Fruit fly (Drosophila melanogaster) whole organism, embryonic: Measurements from ENCODE around the gene CG15014.

Source experiments
- B-H2 ChIP-seq: fragments of 200-800 bp; sonication (Bioruptor generic); optimal IDR thresholded peaks from 2 replicates; lab custom pipeline; 2018; ENCODE audit warnings: missing biosample characterization, mild to moderate bottlenecking, missing genetic modification characterization
- Bdp1 ChIP-seq: fragments of 200-800 bp; sonication (Bioruptor generic); optimal IDR thresholded peaks from 3 replicates; lab custom pipeline; 2016; ENCODE audit warnings: missing biosample characterization, missing genetic modification characterization
- CG10209 ChIP-seq: fragments of 200-800 bp; sonication (Bioruptor generic); optimal IDR thresholded peaks from 3 replicates; lab custom pipeline; 2017; ENCODE audit warnings: missing biosample characterization, mild to moderate bottlenecking, missing genetic modification characterization, missing genetic modification reagents
- CG10543 ChIP-seq: fragments of 200-800 bp; sonication (Bioruptor generic); optimal IDR thresholded peaks from 3 replicates; lab custom pipeline; 2017; ENCODE audit warnings: missing biosample characterization, mild to moderate bottlenecking, missing genetic modification characterization, moderate library complexity
- CG13296 ChIP-seq: fragments of 200-800 bp; sonication (Bioruptor generic); optimal IDR thresholded peaks from 3 replicates; lab custom pipeline; 2018; ENCODE audit warnings: missing biosample characterization, mild to moderate bottlenecking, missing genetic modification characterization
- CG13424 ChIP-seq: fragments of 200-800 bp; sonication (Bioruptor generic); optimal IDR thresholded peaks from 2 replicates; lab custom pipeline; 2019; ENCODE audit warnings: missing biosample characterization, mild to moderate bottlenecking, missing genetic modification characterization, moderate library complexity
- CG13624 ChIP-seq: fragments of 200-800 bp; sonication (Bioruptor generic); optimal IDR thresholded peaks from 2 replicates; lab custom pipeline; 2016; ENCODE audit warnings: missing biosample characterization, missing genetic modification characterization
- CG14965 ChIP-seq: fragments of 200-800 bp; sonication (Bioruptor generic); optimal IDR thresholded peaks from 2 replicates; lab custom pipeline; 2016; ENCODE audit warnings: missing biosample characterization, missing genetic modification characterization, borderline replicate concordance
- CG17612 ChIP-seq: fragments of 200-800 bp; sonication (Bioruptor generic); IDR thresholded peaks from 2 replicates; pipeline ENCODE4 v1.3.6; 2022; ENCODE audit warnings: missing biosample characterization, missing genetic modification characterization
- CG18011 ChIP-seq: fragments of 200-800 bp; sonication (Bioruptor generic); optimal IDR thresholded peaks from 2 replicates; lab custom pipeline; 2017; ENCODE audit warnings: missing biosample characterization, missing genetic modification characterization, mild to moderate bottlenecking, moderate library complexity, missing genotype
- CG31388 ChIP-seq: fragments of 200-800 bp; sonication (Bioruptor generic); optimal IDR thresholded peaks from 2 replicates; lab custom pipeline; 2016; ENCODE audit warnings: missing biosample characterization, missing genetic modification characterization
- CG42726 ChIP-seq: fragments of 200-800 bp; sonication (Bioruptor generic); IDR thresholded peaks from 2 replicates; pipeline ENCODE4 v1.3.6; 2022; ENCODE audit warnings: missing biosample characterization, missing genetic modification characterization; ENCODE audit not compliant: partially characterized antibody
- CG4707 ChIP-seq: fragments of 200-800 bp; sonication (Bioruptor generic); optimal IDR thresholded peaks from 2 replicates; lab custom pipeline; 2018; ENCODE audit warnings: missing biosample characterization, mild to moderate bottlenecking, missing genetic modification characterization, moderate library complexity
- CG4854 ChIP-seq: fragments of 200-800 bp; sonication (Bioruptor generic); optimal IDR thresholded peaks from 2 replicates; lab custom pipeline; 2016; ENCODE audit warnings: missing biosample characterization, missing genetic modification characterization, inconsistent platforms
- CG5180 ChIP-seq: fragments of 200-800 bp; sonication (Bioruptor generic); optimal IDR thresholded peaks from 3 replicates; lab custom pipeline; 2017; ENCODE audit warnings: missing biosample characterization, missing genetic modification characterization, mild to moderate bottlenecking, moderate library complexity, missing genetic modification reagents
- CG7556 ChIP-seq: fragments of 200-800 bp; sonication (Bioruptor generic); optimal IDR thresholded peaks from 2 replicates; lab custom pipeline; 2017; ENCODE audit warnings: missing biosample characterization, mild to moderate bottlenecking, missing genetic modification characterization
- CG8290 ChIP-seq, 3 experiments: fragments of 200-800 bp; sonication (Bioruptor generic); optimal IDR thresholded peaks; 2 replicates each; lab custom pipeline; 2016 to 2019; ENCODE audit warnings: missing biosample characterization in 3 of 3, missing genetic modification characterization in 3 of 3, mild to moderate bottlenecking in 2 of 3, moderate library complexity in 1 of 3
- CG8765 ChIP-seq: fragments of 200-800 bp; sonication (Bioruptor generic); IDR thresholded peaks from 2 replicates; pipeline ENCODE4 v1.3.6; 2022; ENCODE audit warnings: missing biosample characterization, missing genetic modification characterization
- CG9215 ChIP-seq: fragments of 200-800 bp; sonication (Bioruptor generic); IDR thresholded peaks from 2 replicates; pipeline ENCODE4 v1.3.6; 2022; ENCODE audit warnings: missing biosample characterization, missing genetic modification characterization
- Dek ChIP-seq: fragments of 200-800 bp; sonication (Bioruptor generic); optimal IDR thresholded peaks from 3 replicates; lab custom pipeline; 2019; ENCODE audit warnings: missing biosample characterization, mild to moderate bottlenecking, missing genetic modification characterization, moderate library complexity
- Dll ChIP-seq: fragments of 200-800 bp; sonication (Bioruptor generic); IDR thresholded peaks from 4 replicates; pipeline ENCODE4 v1.3.6; 2022; ENCODE audit warnings: missing biosample characterization, missing genetic modification characterization; ENCODE audit not compliant: partially characterized antibody
- Dp ChIP-seq: fragments of 200-800 bp; sonication (Bioruptor generic); optimal IDR thresholded peaks from 2 replicates; lab custom pipeline; 2018; ENCODE audit warnings: missing biosample characterization, mild to moderate bottlenecking, missing genetic modification characterization, moderate library complexity
- Dref ChIP-seq: fragments of 200-800 bp; sonication (Bioruptor generic); IDR thresholded peaks from 2 replicates; pipeline ENCODE4 v1.3.6; 2022; ENCODE audit warnings: missing biosample characterization, missing genetic modification characterization
- Gsc ChIP-seq: fragments of 200-800 bp; sonication (Bioruptor generic); IDR thresholded peaks from 2 replicates; pipeline ENCODE4 v1.3.6; 2022; ENCODE audit warnings: missing biosample characterization, missing genetic modification characterization
- Hr39 ChIP-seq: fragments of >200 bp; optimal IDR thresholded peaks from 2 replicates; lab custom pipeline; 2017
- MBD-R2 ChIP-seq: fragments of 200-800 bp; sonication (Bioruptor generic); IDR thresholded peaks from 2 replicates; pipeline ENCODE4 v1.3.6; 2022; ENCODE audit warnings: missing biosample characterization, missing genetic modification characterization
- Meics ChIP-seq: fragments of 200-800 bp; sonication (Bioruptor generic); optimal IDR thresholded peaks from 2 replicates; lab custom pipeline; 2017; ENCODE audit warnings: missing biosample characterization, mild to moderate bottlenecking, missing genetic modification characterization
- NC2β ChIP-seq: fragments of 200-800 bp; sonication (Bioruptor generic); optimal IDR thresholded peaks from 2 replicates; lab custom pipeline; 2016; ENCODE audit warnings: missing biosample characterization, missing genetic modification characterization
- NFAT ChIP-seq: fragments of 200-800 bp; sonication (Bioruptor generic); IDR thresholded peaks from 2 replicates; pipeline ENCODE4 v1.3.6; 2022; ENCODE audit warnings: missing biosample characterization, missing genetic modification characterization
- Nf-YA ChIP-seq: fragments of 200-800 bp; sonication (Bioruptor generic); IDR thresholded peaks from 2 replicates; pipeline ENCODE4 v1.3.6; 2022; ENCODE audit warnings: missing biosample characterization, missing genetic modification characterization
- Opbp ChIP-seq: fragments of 200-800 bp; sonication (Bioruptor generic); IDR thresholded peaks from 3 replicates; pipeline ENCODE4 v1.3.6; 2022; ENCODE audit warnings: missing biosample characterization, missing genetic modification characterization; ENCODE audit not compliant: partially characterized antibody
- Six4 ChIP-seq: fragments of 200-800 bp; sonication (Bioruptor generic); optimal IDR thresholded peaks from 2 replicates; lab custom pipeline; 2016; ENCODE audit warnings: missing biosample characterization, missing genetic modification characterization
- Sry-δ ChIP-seq: fragments of 200-800 bp; sonication (Bioruptor generic); optimal IDR thresholded peaks from 2 replicates; lab custom pipeline; 2016; ENCODE audit warnings: missing biosample characterization, missing genetic modification characterization
- croc ChIP-seq: fragments of 200-800 bp; sonication (Bioruptor generic); conservative IDR thresholded peaks from 3 replicates; pipeline ENCODE4 v1.3.6; 2022; ENCODE audit warnings: missing biosample characterization, missing genetic modification characterization
- danr ChIP-seq: fragments of 200-800 bp; sonication (Bioruptor generic); IDR thresholded peaks from 2 replicates; pipeline ENCODE4 v1.3.6; 2022; ENCODE audit warnings: missing biosample characterization, missing genetic modification characterization
- dmrt11E ChIP-seq: fragments of 200-800 bp; sonication (Bioruptor generic); optimal IDR thresholded peaks from 3 replicates; lab custom pipeline; 2018; ENCODE audit warnings: missing biosample characterization, mild to moderate bottlenecking, missing genetic modification characterization, moderate library complexity
- dmrt99B ChIP-seq: fragments of 200-800 bp; sonication (Bioruptor generic); optimal IDR thresholded peaks from 2 replicates; lab custom pipeline; 2018; ENCODE audit warnings: missing biosample characterization, mild to moderate bottlenecking, missing genetic modification characterization, moderate library complexity
- en ChIP-seq: fragments of 200-800 bp; sonication (Bioruptor generic); optimal IDR thresholded peaks from 2 replicates; lab custom pipeline; 2016; ENCODE audit warnings: missing biosample characterization, missing genetic modification characterization
- grn ChIP-seq: fragments of 200-800 bp; sonication (Bioruptor generic); optimal IDR thresholded peaks from 3 replicates; lab custom pipeline; 2017; ENCODE audit warnings: missing biosample characterization, missing genetic modification characterization
- hkb ChIP-seq, 2 experiments: fragments of 200-800 bp in 1 of 2; fragments of >200 bp in 1 of 2; sonication (Bioruptor generic) in 1 of 2; IDR thresholded peaks in 1 of 2; optimal IDR thresholded peaks in 1 of 2; 2 replicates each; pipeline versions ENCODE4 v1.3.6 to Lab custom; 2017 to 2022; ENCODE audit warnings: missing biosample characterization in 1 of 2, missing genetic modification characterization in 1 of 2
- ken ChIP-seq: fragments of 200-800 bp; sonication (Bioruptor generic); IDR thresholded peaks from 3 replicates; pipeline ENCODE4 v1.3.6; 2022; ENCODE audit warnings: missing biosample characterization, missing genetic modification characterization
- oc ChIP-seq: fragments of 200-800 bp; sonication (Bioruptor generic); optimal IDR thresholded peaks from 2 replicates; lab custom pipeline; 2018; ENCODE audit warnings: missing biosample characterization, mild to moderate bottlenecking, missing genetic modification characterization, moderate library complexity
- otp ChIP-seq: fragments of 200-800 bp; sonication (Bioruptor generic); IDR thresholded peaks from 3 replicates; pipeline ENCODE4, ENCODE4 v1.3.6; 2022; ENCODE audit warnings: missing biosample characterization, missing genetic modification characterization
- p53 ChIP-seq: fragments of 200-800 bp; sonication (Bioruptor generic); optimal IDR thresholded peaks from 2 replicates; lab custom pipeline; 2016; ENCODE audit warnings: missing biosample characterization, missing genetic modification characterization
- pita ChIP-seq: fragments of 200-800 bp; sonication (Bioruptor generic); optimal IDR thresholded peaks from 2 replicates; lab custom pipeline; 2017; ENCODE audit warnings: missing biosample characterization, mild to moderate bottlenecking, missing genetic modification characterization
- pnt ChIP-seq: fragments of 200-800 bp; sonication (Bioruptor generic); optimal IDR thresholded peaks from 3 replicates; lab custom pipeline; 2016; ENCODE audit warnings: missing biosample characterization, missing genetic modification characterization
- psq ChIP-seq: fragments of 200-800 bp; sonication (Bioruptor generic); optimal IDR thresholded peaks from 2 replicates; lab custom pipeline; 2017; ENCODE audit warnings: missing biosample characterization, missing genetic modification characterization
- schlank ChIP-seq: fragments of 200-800 bp; sonication (Bioruptor generic); optimal IDR thresholded peaks from 2 replicates; lab custom pipeline; 2018; ENCODE audit warnings: missing biosample characterization, mild to moderate bottlenecking, missing genetic modification characterization
- sim ChIP-seq: fragments of 200-800 bp; sonication (Bioruptor generic); IDR thresholded peaks from 2 replicates; pipeline ENCODE4 v1.3.6; 2022; ENCODE audit warnings: missing biosample characterization, missing genetic modification characterization
- unc-4 ChIP-seq: fragments of 200-800 bp; sonication (Bioruptor generic); IDR thresholded peaks from 2 replicates; pipeline ENCODE4 v1.3.6; 2022; ENCODE audit warnings: missing biosample characterization, missing genetic modification characterization; ENCODE audit not compliant: partially characterized antibody

The CG15014 gene

dm6 chr3L:4282627-4283026 lies 39.4 kb downstream of the CG15014 start, which contains the start of gene CG11583 (continued):
- TF ChIP-seq p53 (GFP tag; lab: Kevin White, UChicago) (peak; percentile 40), Dref (GFP tag; lab: Robert Waterston, UW) (peak; percentile 38; the same call in 1 of the 2 replicates), NC2β (GFP tag; lab: Kevin White, UChicago) (peak; percentile 57), Bdp1 (GFP tag; lab: Kevin White, UChicago) (no peak), CG10543 (GFP tag; lab: Kevin White, UChicago) (no peak), sim (no peak), schlank (tag; lab: Kevin White, UChicago) (no peak), CG14965 (no peak), CG18011 (GFP tag; lab: Kevin White, UChicago) (no peak), CG9215 (GFP tag; lab: Robert Waterston, UW) (no peak), Opbp (GFP tag; lab: Robert Waterston, UW) (0 out of 3 replicates have a peak, but pooled peaks have one; percentile 14), otp (no peak), danr (no peak), hkb (optimal IDR thresholded peaks at IDR 0.05; lab: Kevin White, UChicago) (no peak), hkb (GFP tag; IDR thresholded peaks at IDR 0.05; lab: Robert Waterston, UW) (peak; percentile 16; the same call in 1 of the 2 replicates), CG5180 (GFP tag; lab: Kevin White, UChicago) (no peak), CG8765 (GFP tag; lab: Robert Waterston, UW) (no peak), unc-4 (GFP tag; lab: Robert Waterston, UW) (no peak), Dek (peak; percentile 1), dmrt99B (no peak), CG7556 (GFP tag; lab: Kevin White, UChicago) (no peak), CG31388 (no peak), dmrt11E (no peak), Gsc (GFP tag; lab: Robert Waterston, UW) (no peak), pnt (no peak), grn (GFP tag; lab: Kevin White, UChicago) (no peak), CG10209 (GFP tag; lab: Kevin White, UChicago) (no peak), NFAT (GFP tag; lab: Robert Waterston, UW) (peak; percentile 48; the same call in 1 of the 2 replicates), ken (GFP tag; lab: Robert Waterston, UW) (no peak), psq (GFP tag; lab: Kevin White, UChicago) (peak; percentile 3), CG4854 (GFP tag; lab: Kevin White, UChicago) (peak; percentile 24), Nf-YA (GFP tag; lab: Robert Waterston, UW) (no peak), B-H2 (GFP tag; lab: Kevin White, UChicago) (peak; percentile 54), oc (tag; lab: Kevin White, UChicago) (no peak), Six4 (GFP tag; lab: Kevin White, UChicago) (no peak), CG13296 (GFP tag; lab: Kevin White, UChicago) (no peak), CG17612 (GFP tag; lab: Robert Waterston, UW) (no peak), Meics (GFP tag; lab: Kevin White, UChicago) (no peak), en (GFP tag; lab: Kevin White, UChicago) (peak; percentile 4), CG42726 (no peak), CG13624 (GFP tag; lab: Kevin White, UChicago) (peak; percentile 42), Dp (peak; percentile 74), CG8290 (GFP tag; optimal IDR thresholded peaks at IDR 0.05; lab: Kevin White, UChicago) (no peak), CG8290 (tag; optimal IDR thresholded peaks at IDR 0.05; lab: Kevin White, UChicago) (no peak), MBD-R2 (GFP tag; lab: Robert Waterston, UW) (peak; percentile 89), Dll (GFP tag; lab: Robert Waterston, UW) (no peak; the same call in 3 of the 4 replicates), CG4707 (GFP tag; lab: Kevin White, UChicago) (no peak), pita (no peak), croc (GFP tag; lab: Robert Waterston, UW) (no peak), CG13424 (no peak), Sry-δ (GFP tag; lab: Kevin White, UChicago) (peak; percentile 47), Hr39 (no peak)
